Fruit fly (Drosophila melanogaster): Measurements from ENCODE around the gene CG6661.

The CG6661 gene

dm6 chr3L:14071621-14072020 is 37.0 kb downstream of the CG6661 start, which contains the start of gene Pex1 (continued):
- TF ChIP-seq br (optimal IDR thresholded peaks at IDR 0.05) (no peak), sens-2 (GFP tag; IDR thresholded peaks at IDR 0.05) (no peak), BEAF-32 (GFP tag; optimal IDR thresholded peaks at IDR 0.05) (peak; percentile 83), eve (GFP tag; optimal IDR thresholded peaks at IDR 0.05) (no peak), crp (GFP tag; optimal IDR thresholded peaks at IDR 0.05) (peak; percentile 98 to 99), Dref (GFP tag; IDR thresholded peaks at IDR 0.05) (peak; percentile 41), CG3847 (GFP tag; IDR thresholded peaks at IDR 0.05) (no peak), CG9609 (GFP tag; optimal IDR thresholded peaks at IDR 0.05) (no peak), CG7987 (GFP tag; optimal IDR thresholded peaks at IDR 0.05) (peak; percentile 6), p53 (GFP tag; optimal IDR thresholded peaks at IDR 0.05) (no peak), CG18599 (GFP tag; optimal IDR thresholded peaks at IDR 0.05) (no peak), CG16813 (GFP tag; IDR thresholded peaks at IDR 0.05; ENCODE audit: partially characterized antibody) (peak; percentile 81), D19B (GFP tag; optimal IDR thresholded peaks at IDR 0.05) (no peak), ac (GFP tag; optimal IDR thresholded peaks at IDR 0.05) (no peak), Pdp1 (GFP tag; optimal IDR thresholded peaks at IDR 0.05) (peak in 1 of 2 experiments; percentile 98), CG1233 (GFP tag; optimal IDR thresholded peaks at IDR 0.05) (no peak), CG10267 (tag; optimal IDR thresholded peaks at IDR 0.05) (peak; percentile 50), MESR4 (GFP tag; optimal IDR thresholded peaks at IDR 0.05) (peak; percentile 43), CG15479 (GFP tag; optimal IDR thresholded peaks at IDR 0.05) (peak; percentile 29), Optix (GFP tag; IDR thresholded peaks at IDR 0.05) (no peak), kah (GFP tag; optimal IDR thresholded peaks at IDR 0.05) (peak; percentile 88), Nf-YB (GFP tag; optimal IDR thresholded peaks at IDR 0.05) (no peak), D (optimal IDR thresholded peaks at IDR 0.05) (no peak), D (GFP tag; optimal IDR thresholded peaks at IDR 0.05) (no peak), CG10979 (tag; optimal IDR thresholded peaks at IDR 0.05) (peak; percentile 12), vnd (GFP tag; IDR thresholded peaks at IDR 0.05; ENCODE audit: partially characterized antibody) (peak; percentile 71), CG12219 (GFP tag; optimal IDR thresholded peaks at IDR 0.05) (no peak), Gsc (GFP tag; IDR thresholded peaks at IDR 0.05) (no peak), Ptx1 (GFP tag; IDR thresholded peaks at IDR 0.05) (0 out of 2 replicates have a peak, but pooled peaks have one; percentile 39), CG42726 (GFP tag; IDR thresholded peaks at IDR 0.05; ENCODE audit: partially characterized antibody) (peak; percentile 70; the same call in 1 of the 2 replicates), sd (tag; optimal IDR thresholded peaks at IDR 0.05) (peak; percentile 86), trem (tag; optimal IDR thresholded peaks at IDR 0.05) (peak; percentile 35), ato (GFP tag; IDR thresholded peaks at IDR 0.05; ENCODE audit: partially characterized antibody) (peak; percentile 53; the same call in 1 of the 2 replicates), CG17186 (GFP tag; optimal IDR thresholded peaks at IDR 0.05) (peak; percentile 74), CG4282 (GFP tag; optimal IDR thresholded peaks at IDR 0.05) (no peak), insv (GFP tag; optimal IDR thresholded peaks at IDR 0.05) (peak in 1 of 2 experiments; percentile 43), CG4617 (GFP tag; optimal IDR thresholded peaks at IDR 0.05; ENCODE audit: borderline replicate concordance) (peak; percentile 31), CG9727 (GFP tag; optimal IDR thresholded peaks at IDR 0.05) (peak; percentile 20), mam (GFP tag; optimal IDR thresholded peaks at IDR 0.05) (peak; percentile 20), pzg (GFP tag; optimal IDR thresholded peaks at IDR 0.05) (peak; percentile 69), pho (GFP tag; optimal IDR thresholded peaks at IDR 0.05) (no peak), CG11696 (GFP tag; IDR thresholded peaks at IDR 0.05) (no peak), CG17829 (tag; optimal IDR thresholded peaks at IDR 0.05) (peak; percentile 39), YL-1 (GFP tag; optimal IDR thresholded peaks at IDR 0.05) (peak; percentile 54), Trl (optimal IDR thresholded peaks at IDR 0.05) (no peak), Trl (GFP tag; optimal IDR thresholded peaks at IDR 0.05) (peak; percentile 15), MBD-R2 (GFP tag; IDR thresholded peaks at IDR 0.05) (peak; percentile 95), tin (GFP tag; optimal IDR thresholded peaks at IDR 0.05) (peak; percentile 46), toy (GFP tag; IDR thresholded peaks at IDR 0.05) (no peak), chm (GFP tag; IDR thresholded peaks at IDR 0.05) (no peak), CG1024 (GFP tag; IDR thresholded peaks at IDR 0.05) (no peak; the same call in 1 of the 2 replicates)
